Worm (Caenorhabditis elegans) whole organism, young adult: ENCODE measurements around the gene F30B5.11.

Experiments used
- B0336.3 ChIP-seq: fragments of 200-800 bp; sonication (Bioruptor generic); IDR thresholded peaks from 2 replicates; pipeline ENCODE4 v1.3.6; 2022; ENCODE audit warnings: missing genetic modification characterization, missing compliant biosample characterization
- F33H1.4 ChIP-seq: fragments of 200-800 bp; sonication (Bioruptor generic); IDR thresholded peaks from 2 replicates; pipeline ENCODE4 v1.3.6; 2022; ENCODE audit warnings: missing genetic modification reagents, missing genetic modification characterization, missing compliant biosample characterization
- F57C9.4 ChIP-seq: sonication (generic microtip); optimal IDR thresholded peaks from 2 replicates; lab custom pipeline; 2017; ENCODE audit warnings: mild to moderate bottlenecking, missing genetic modification characterization, missing compliant biosample characterization
- K11D2.4 ChIP-seq: fragments of 200-800 bp; sonication (Bioruptor generic); IDR thresholded peaks from 2 replicates; pipeline ENCODE4 v1.3.6; 2022; ENCODE audit warnings: missing genetic modification reagents, missing genetic modification characterization, missing compliant biosample characterization
- K12H6.12 ChIP-seq: fragments of 200-800 bp; sonication (Bioruptor generic); optimal IDR thresholded peaks from 2 replicates; lab custom pipeline; 2018; ENCODE audit warnings: mild to moderate bottlenecking, missing genetic modification characterization, missing compliant biosample characterization
- Y56A3A.18 ChIP-seq: fragments of 200-800 bp; sonication (Bioruptor generic); IDR thresholded peaks from 2 replicates; pipeline ENCODE4 v1.3.6; 2022; ENCODE audit warnings: missing genetic modification reagents, missing genetic modification characterization, missing compliant biosample characterization
- attf-5 ChIP-seq: fragments of 200-800 bp; sonication (Bioruptor generic); optimal IDR thresholded peaks from 2 replicates; lab custom pipeline; 2018; ENCODE audit warnings: mild to moderate bottlenecking, missing genetic modification characterization, missing compliant biosample characterization
- cebp-1 ChIP-seq, 2 experiments: fragments of 200-800 bp in 1 of 2; sonication (Bioruptor generic) in 1 of 2; sonication (generic microtip) in 1 of 2; IDR thresholded peaks in 1 of 2; optimal IDR thresholded peaks in 1 of 2; 2 replicates each; pipeline versions ENCODE4 v1.3.6 to Lab custom; 2017 to 2022; ENCODE audit warnings: missing compliant biosample characterization in 2 of 2, missing genetic modification characterization in 2 of 2, mild to moderate bottlenecking in 1 of 2, missing genetic modification reagents in 1 of 2, moderate library complexity in 1 of 2
- ceh-27 ChIP-seq: fragments of 200-800 bp; sonication (Bioruptor generic); optimal IDR thresholded peaks from 2 replicates; lab custom pipeline; 2018; ENCODE audit warnings: mild to moderate bottlenecking, missing genetic modification characterization, moderate library complexity, missing compliant biosample characterization
- ceh-40 ChIP-seq: fragments of 200-800 bp; sonication (Bioruptor generic); IDR thresholded peaks from 2 replicates; pipeline ENCODE4 v1.3.6; 2022; ENCODE audit warnings: missing genetic modification characterization, missing compliant biosample characterization
- ceh-58 ChIP-seq: fragments of 200-800 bp; sonication (Bioruptor generic); IDR thresholded peaks from 2 replicates; pipeline ENCODE4 v1.3.6; 2022; ENCODE audit warnings: missing genetic modification characterization, missing compliant biosample characterization
- ceh-79 ChIP-seq: sonication (generic microtip); optimal IDR thresholded peaks from 2 replicates; lab custom pipeline; 2017; ENCODE audit warnings: mild to moderate bottlenecking, missing genetic modification characterization, missing compliant biosample characterization
- chd-7 ChIP-seq: sonication (generic microtip); optimal IDR thresholded peaks from 2 replicates; lab custom pipeline; 2016; ENCODE audit warnings: mild to moderate bottlenecking, missing genetic modification characterization, moderate library complexity, missing compliant biosample characterization
- dox-1 ChIP-seq: fragments of 200-800 bp; sonication (Bioruptor generic); IDR thresholded peaks from 2 replicates; pipeline ENCODE4 v1.3.6; 2022; ENCODE audit warnings: missing genetic modification reagents, missing genetic modification characterization, missing compliant biosample characterization
- egl-44 ChIP-seq: fragments of 200-800 bp; sonication (Bioruptor generic); IDR thresholded peaks from 2 replicates; pipeline ENCODE4 v1.3.6; 2022; ENCODE audit warnings: missing genetic modification reagents, missing genetic modification characterization, missing compliant biosample characterization
- egrh-3 ChIP-seq: fragments of 200-800 bp; sonication (Bioruptor generic); IDR thresholded peaks from 2 replicates; pipeline ENCODE4 v1.3.6; 2022; ENCODE audit warnings: missing genetic modification reagents, missing genetic modification characterization, missing compliant biosample characterization
- ekl-4 ChIP-seq: fragments of 200-800 bp; sonication (Bioruptor generic); IDR thresholded peaks from 2 replicates; pipeline ENCODE4 v1.3.6; 2022; ENCODE audit warnings: missing genetic modification reagents, missing genetic modification characterization, missing compliant biosample characterization
- hmg-1.2 ChIP-seq: fragments of 200-800 bp; sonication (Bioruptor generic); IDR thresholded peaks from 2 replicates; pipeline ENCODE4 v1.3.6; 2022; ENCODE audit warnings: missing genetic modification reagents, missing genetic modification characterization, missing compliant biosample characterization
- lin-40 ChIP-seq: sonication (generic microtip); optimal IDR thresholded peaks from 2 replicates; lab custom pipeline; 2016; ENCODE audit warnings: missing genetic modification characterization, mild to moderate bottlenecking, missing compliant biosample characterization, missing genotype, missing genetic modification reagents
- lin-54 ChIP-seq: fragments of 200-800 bp; sonication (Bioruptor generic); optimal IDR thresholded peaks from 2 replicates; lab custom pipeline; 2018; ENCODE audit warnings: mild to moderate bottlenecking, missing genetic modification characterization, missing compliant biosample characterization
- madf-3 ChIP-seq: fragments of 200-800 bp; sonication (Bioruptor generic); IDR thresholded peaks from 2 replicates; pipeline ENCODE4 v1.3.6; 2022; ENCODE audit warnings: missing genetic modification reagents, missing genetic modification characterization, missing compliant biosample characterization
- nfya-2 ChIP-seq: fragments of 200-800 bp; sonication (Bioruptor generic); IDR thresholded peaks from 2 replicates; pipeline ENCODE4 v1.3.6; 2022; ENCODE audit warnings: missing genetic modification reagents, missing genetic modification characterization, missing compliant biosample characterization
- nhr-179 ChIP-seq: sonication (generic microtip); optimal IDR thresholded peaks from 2 replicates; lab custom pipeline; 2016; ENCODE audit warnings: mild to moderate bottlenecking, missing genetic modification characterization, missing compliant biosample characterization
- nhr-27 ChIP-seq: fragments of 200-800 bp; sonication (Bioruptor generic); optimal IDR thresholded peaks from 2 replicates; lab custom pipeline; 2018; ENCODE audit warnings: mild to moderate bottlenecking, missing genetic modification characterization, moderate library complexity, missing compliant biosample characterization
- nhr-80 ChIP-seq: sonication (generic microtip); optimal IDR thresholded peaks from 2 replicates; lab custom pipeline; 2016; ENCODE audit warnings: missing genetic modification characterization, missing compliant biosample characterization
- rec-8 ChIP-seq, 2 experiments: sonication (generic microtip); optimal IDR thresholded peaks; 2 replicates each; lab custom pipeline; 2016; ENCODE audit warnings: mild to moderate bottlenecking in 2 of 2, missing genetic modification characterization in 2 of 2, missing genetic modification reagents in 2 of 2, missing genotype in 2 of 2, missing biosample characterization in 1 of 2, missing compliant biosample characterization in 1 of 2, moderate library complexity in 1 of 2
- sdz-38 ChIP-seq: sonication (generic microtip); optimal IDR thresholded peaks from 2 replicates; lab custom pipeline; 2016; ENCODE audit warnings: missing genotype, missing genetic modification characterization, missing compliant biosample characterization
- somi-1 ChIP-seq: fragments of 200-800 bp; sonication (Bioruptor generic); optimal IDR thresholded peaks from 2 replicates; lab custom pipeline; 2018; ENCODE audit warnings: mild to moderate bottlenecking, missing genetic modification characterization, missing compliant biosample characterization
- tbp1 ChIP-seq: fragments of 200-800 bp; sonication (Bioruptor generic); optimal IDR thresholded peaks from 2 replicates; lab custom pipeline; 2018; ENCODE audit warnings: mild to moderate bottlenecking, missing genetic modification characterization, missing compliant biosample characterization
- zfh-2 ChIP-seq: fragments of 200-800 bp; sonication (Bioruptor generic); conservative IDR thresholded peaks from 2 replicates; pipeline ENCODE4 v1.3.6; 2022; ENCODE audit warnings: missing genetic modification reagents, missing genetic modification characterization, missing compliant biosample characterization

F30B5.11 gene

DNA sequence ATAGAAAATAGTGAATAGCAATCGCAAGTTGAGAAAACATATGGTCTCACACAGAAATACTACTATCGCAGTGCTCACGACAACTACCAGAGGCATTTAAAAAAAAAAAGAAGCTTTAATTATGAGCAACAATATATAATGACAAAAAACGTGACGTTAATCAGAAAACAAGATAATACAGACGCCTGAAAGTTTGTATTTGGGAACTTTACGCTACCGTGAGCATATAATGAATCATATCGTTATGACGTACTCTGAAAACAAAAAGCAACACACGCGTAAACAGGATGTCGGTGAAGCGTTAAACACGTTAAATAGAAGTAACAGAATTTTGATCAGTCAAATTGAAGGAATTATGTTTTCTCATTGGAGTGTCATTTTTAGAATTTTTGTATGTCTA, 6.0 kb upstream of the F30B5.11 start, which contains the start of gene srbc-71:
TSS of gene srbc-71 (minus strand) at position 101 of the 400 bp plus-strand sequence.
- TF ChIP-seq rec-8 (tag; optimal IDR thresholded peaks at IDR 0.05; lab: Kevin White, UChicago) (no peak), ekl-4 (GFP tag; lab: Robert Waterston, UW) (no peak), egl-44 (GFP tag; lab: Robert Waterston, UW) (no peak), F57C9.4 (tag; lab: Kevin White, UChicago) (no peak), egrh-3 (no peak), nhr-179 (tag; lab: Kevin White, UChicago) (no peak), B0336.3 (GFP tag; lab: Robert Waterston, UW) (no peak), somi-1 (GFP tag; lab: Kevin White, UChicago) (no peak), ceh-79 (tag; lab: Kevin White, UChicago) (no peak)

DNA sequence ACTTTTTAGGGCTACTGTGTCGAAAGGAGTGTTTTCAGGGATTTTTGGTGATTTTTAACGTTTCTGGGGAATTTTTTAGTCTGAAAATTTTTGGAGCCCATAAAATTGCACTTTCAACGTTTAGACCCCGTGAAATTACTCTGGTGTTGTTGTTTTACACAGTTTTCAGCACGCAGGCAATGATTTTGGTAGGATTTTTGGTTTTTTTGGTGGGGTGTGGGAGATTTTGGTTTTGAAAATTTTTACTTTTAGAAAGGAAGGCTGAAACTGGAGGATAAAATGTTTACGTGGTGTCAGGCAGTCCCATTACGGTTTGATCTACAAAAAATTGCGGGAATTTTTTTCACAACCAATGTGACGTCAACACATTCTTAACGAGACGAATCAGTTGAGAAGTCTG, 1.6 kb downstream of the F30B5.11 start:
- TF ChIP-seq K11D2.4 (GFP tag; lab: Robert Waterston, UW): no peak
- no peak for TF ChIP-seq ceh-58 (GFP tag; lab: Robert Waterston, UW)
- TF ChIP-seq Y56A3A.18 (GFP tag; lab: Robert Waterston, UW): 0 out of 2 replicates have a peak, but pooled peaks have one; percentile 39
- TF ChIP-seq F33H1.4 (GFP tag; lab: Robert Waterston, UW): no peak
- no peak for TF ChIP-seq F57C9.4 (tag; lab: Kevin White, UChicago)

DNA sequence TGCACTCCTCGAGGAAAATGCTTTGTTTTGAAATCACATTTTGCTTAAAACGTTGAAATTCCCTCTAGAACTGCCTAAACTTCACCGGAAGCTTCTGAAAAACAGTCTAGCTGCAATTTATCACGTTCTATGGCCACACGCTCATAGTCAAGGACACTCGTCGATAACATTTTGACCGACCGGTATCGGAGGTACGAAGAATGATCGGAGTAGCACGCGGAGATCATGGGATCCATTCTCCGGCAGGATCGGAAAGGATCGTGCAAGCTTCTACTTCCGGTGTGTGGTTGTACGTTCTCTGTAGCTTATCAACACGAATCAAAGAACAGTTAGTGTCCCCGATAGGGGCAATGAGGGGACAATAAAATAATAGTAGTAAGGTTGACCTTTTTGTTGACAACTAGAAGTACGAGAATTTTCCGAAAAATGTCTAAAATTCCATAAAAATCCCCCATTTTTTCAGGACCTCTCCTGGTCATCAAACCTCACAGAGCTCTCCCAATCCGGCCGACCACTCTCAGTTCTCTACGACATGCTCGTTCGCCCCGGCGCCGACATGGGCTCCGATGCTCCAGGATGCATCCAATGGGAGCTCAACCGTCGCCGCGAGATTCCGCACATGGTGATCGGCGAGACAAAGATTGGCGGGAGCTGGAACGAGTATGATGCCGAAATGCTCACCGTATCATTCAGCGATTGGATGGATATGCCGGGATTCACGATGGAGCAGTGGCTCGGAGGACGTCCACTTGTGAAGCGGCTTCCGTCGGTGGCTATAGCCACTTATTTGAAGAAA, 3.6 kb downstream of the F30B5.11 start:
- TF ChIP-seq lin-40 (tag; lab: Kevin White, UChicago) (no peak), zfh-2 (peak; percentile 79), egrh-3 (peak; percentile 23; the same call in 1 of the 2 replicates)
- TF ChIP-seq, all 124 proteins: peak for 2

DNA sequence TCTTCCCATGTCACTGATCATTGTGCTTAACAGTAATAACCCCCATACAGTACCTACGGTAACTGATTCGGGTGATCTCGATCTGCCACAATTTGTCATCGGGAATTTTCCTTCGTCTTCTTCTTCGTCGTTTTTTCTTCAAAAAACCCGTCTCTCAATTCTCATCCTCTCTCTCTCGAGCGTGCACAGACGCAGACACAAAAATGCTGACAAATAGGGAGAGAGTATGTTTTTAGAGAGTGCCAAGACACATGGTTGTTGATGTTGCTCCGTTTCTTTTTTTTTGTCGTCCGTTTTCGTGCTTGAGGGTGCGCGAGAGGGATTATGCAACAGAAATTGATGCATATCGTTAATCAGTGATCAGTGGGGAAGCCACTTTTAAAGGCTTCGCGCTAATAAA, 4.5 kb downstream of the F30B5.11 start:
- TF ChIP-seq egl-44 (GFP tag; lab: Robert Waterston, UW) (0 out of 2 replicates have a peak, but pooled peaks have one; percentile 43), lin-40 (tag; lab: Kevin White, UChicago) (peak; percentile 59), ceh-40 (no peak), tbp1 (peak; percentile 5), madf-3 (no peak), K11D2.4 (GFP tag; lab: Robert Waterston, UW) (peak; percentile 35; the same call in 1 of the 2 replicates), K12H6.12 (tag; lab: Kevin White, UChicago) (peak; percentile 76), nhr-80 (tag; lab: Kevin White, UChicago) (peak; percentile 65), attf-5 (GFP tag; lab: Kevin White, UChicago) (peak; percentile 40), egrh-3 (no peak), ceh-27 (GFP tag; lab: Kevin White, UChicago) (no peak), hmg-1.2 (GFP tag; lab: Robert Waterston, UW) (peak; percentile 53; the same call in 1 of the 2 replicates), cebp-1 (GFP tag; IDR thresholded peaks at IDR 0.05; lab: Robert Waterston, UW) (no peak), cebp-1 (tag; optimal IDR thresholded peaks at IDR 0.05; lab: Kevin White, UChicago) (peak; percentile 36), nfya-2 (GFP tag; lab: Robert Waterston, UW) (0 out of 2 replicates have a peak, but pooled peaks have one; percentile 5), sdz-38 (tag; lab: Kevin White, UChicago) (no peak), nhr-27 (tag; lab: Kevin White, UChicago) (no peak), dox-1 (GFP tag; lab: Robert Waterston, UW) (0 out of 2 replicates have a peak, but pooled peaks have one; percentile 35), chd-7 (peak; percentile 9), zfh-2 (0 out of 2 replicates have a peak, but pooled peaks have one; percentile 38), lin-54 (no peak)
